Fruit fly (Drosophila melanogaster) whole organism, embryonic: ENCODE measurements around the gene CG7079.

Experiments used
- Atf3 ChIP-seq: fragments of 200-800 bp; sonication (Bioruptor generic); optimal IDR thresholded peaks from 3 replicates; lab custom pipeline; 2016; ENCODE audit warnings: missing biosample characterization, missing genetic modification characterization
- CG10979 ChIP-seq: fragments of 200-800 bp; sonication (Bioruptor generic); optimal IDR thresholded peaks from 2 replicates; lab custom pipeline; 2018; ENCODE audit warnings: missing biosample characterization, mild to moderate bottlenecking, missing genetic modification characterization, moderate library complexity
- CG11695 ChIP-seq: fragments of 200-800 bp; sonication (Bioruptor generic); IDR thresholded peaks from 3 replicates; pipeline ENCODE4 v1.3.6; 2022; ENCODE audit warnings: missing biosample characterization, missing genetic modification characterization
- CG12299 ChIP-seq: fragments of 200-800 bp; sonication (Bioruptor generic); optimal IDR thresholded peaks from 2 replicates; lab custom pipeline; 2018; ENCODE audit warnings: missing biosample characterization, mild to moderate bottlenecking, missing genetic modification characterization
- CG13775 ChIP-seq: fragments of 200-800 bp; sonication (Bioruptor generic); optimal IDR thresholded peaks from 3 replicates; lab custom pipeline; 2017; ENCODE audit warnings: missing biosample characterization, mild to moderate bottlenecking, missing genetic modification characterization
- CG13894 ChIP-seq: fragments of 200-800 bp; sonication (Bioruptor generic); optimal IDR thresholded peaks from 3 replicates; lab custom pipeline; 2018; ENCODE audit warnings: missing biosample characterization, mild to moderate bottlenecking, missing genetic modification characterization, moderate library complexity
- CG1529 ChIP-seq: fragments of 200-800 bp; sonication (Bioruptor generic); optimal IDR thresholded peaks from 3 replicates; lab custom pipeline; 2018; ENCODE audit warnings: missing biosample characterization, missing genetic modification characterization
- CG15514 ChIP-seq: fragments of 200-800 bp; sonication (Bioruptor generic); optimal IDR thresholded peaks from 3 replicates; lab custom pipeline; 2017; ENCODE audit warnings: missing biosample characterization, missing genetic modification characterization, mild to moderate bottlenecking, moderate library complexity, missing genetic modification reagents
- CG1602 ChIP-seq: fragments of 200-800 bp; sonication (Bioruptor generic); optimal IDR thresholded peaks from 3 replicates; lab custom pipeline; 2016; ENCODE audit warnings: missing biosample characterization, missing genetic modification characterization
- CG17328 ChIP-seq: fragments of 200-800 bp; sonication (Bioruptor generic); IDR thresholded peaks from 2 replicates; pipeline ENCODE4 v1.3.6; 2022; ENCODE audit warnings: missing biosample characterization, missing genetic modification characterization
- CG17802 ChIP-seq: fragments of 200-800 bp; sonication (Bioruptor generic); optimal IDR thresholded peaks from 2 replicates; lab custom pipeline; 2018; ENCODE audit warnings: missing biosample characterization, mild to moderate bottlenecking, missing genetic modification characterization, moderate library complexity
- CG17912 ChIP-seq: fragments of 200-800 bp; sonication (Bioruptor generic); optimal IDR thresholded peaks from 2 replicates; lab custom pipeline; 2018; ENCODE audit warnings: missing biosample characterization, mild to moderate bottlenecking, missing genetic modification characterization
- CG1792 ChIP-seq: fragments of 200-800 bp; sonication (Bioruptor generic); optimal IDR thresholded peaks from 2 replicates; lab custom pipeline; 2016; ENCODE audit warnings: missing biosample characterization, missing genetic modification characterization
- CG32532 ChIP-seq: fragments of 200-800 bp; sonication (Bioruptor generic); IDR thresholded peaks from 2 replicates; pipeline ENCODE4 v1.3.6; 2022; ENCODE audit warnings: missing biosample characterization, missing genetic modification characterization
- CG4820 ChIP-seq: fragments of 200-800 bp; sonication (Bioruptor generic); optimal IDR thresholded peaks from 3 replicates; lab custom pipeline; 2016; ENCODE audit warnings: missing biosample characterization, missing genetic modification characterization
- CG5953 ChIP-seq: fragments of 200-800 bp; sonication (Bioruptor generic); IDR thresholded peaks from 2 replicates; pipeline ENCODE4 v1.3.6; 2022; ENCODE audit warnings: missing biosample characterization, missing genetic modification characterization
- CG6683 ChIP-seq: fragments of 200-800 bp; sonication (Bioruptor generic); optimal IDR thresholded peaks from 2 replicates; lab custom pipeline; 2017; ENCODE audit warnings: missing biosample characterization, mild to moderate bottlenecking, missing genetic modification characterization, missing genetic modification reagents
- Dfd ChIP-seq, 2 experiments: fragments of >200 bp; optimal IDR thresholded peaks; 2 replicates each; lab custom pipeline; 2017; ENCODE audit warnings: missing biosample characterization in 2 of 2, missing genetic modification characterization in 2 of 2
- Eip74EF ChIP-seq, 2 experiments: fragments of 200-800 bp in 1 of 2; fragments of >200 bp in 1 of 2; sonication (Bioruptor generic) in 1 of 2; optimal IDR thresholded peaks; 2 replicates each; lab custom pipeline; 2017 to 2019; ENCODE audit warnings: missing biosample characterization in 2 of 2, missing genetic modification characterization in 2 of 2, mild to moderate bottlenecking in 1 of 2, moderate library complexity in 1 of 2
- Ets97D ChIP-seq: fragments of 200-800 bp; sonication (Bioruptor generic); optimal IDR thresholded peaks from 3 replicates; lab custom pipeline; 2016; ENCODE audit warnings: missing biosample characterization, missing genetic modification characterization
- Fer3 ChIP-seq: fragments of 200-800 bp; sonication (Bioruptor generic); optimal IDR thresholded peaks from 2 replicates; lab custom pipeline; 2018; ENCODE audit warnings: missing biosample characterization, mild to moderate bottlenecking, missing genetic modification characterization, moderate library complexity
- H2.0 ChIP-seq: fragments of 200-800 bp; sonication (Bioruptor generic); IDR thresholded peaks from 2 replicates; pipeline ENCODE4 v1.3.6; 2022; ENCODE audit warnings: missing biosample characterization, missing genetic modification characterization
- Hey ChIP-seq: fragments of 200-800 bp; sonication (Bioruptor generic); optimal IDR thresholded peaks from 3 replicates; lab custom pipeline; 2018; ENCODE audit warnings: missing biosample characterization, mild to moderate bottlenecking, missing genetic modification characterization
- Hr78 ChIP-seq, 2 experiments: fragments of 200-800 bp in 1 of 2; fragments of >200 bp in 1 of 2; sonication (Bioruptor generic) in 1 of 2; optimal IDR thresholded peaks; 2 replicates each; lab custom pipeline; 2017 to 2019; ENCODE audit warnings: missing biosample characterization in 2 of 2, missing genetic modification characterization in 2 of 2, mild to moderate bottlenecking in 1 of 2, moderate library complexity in 1 of 2
- Med ChIP-seq: fragments of 200-800 bp; sonication (Bioruptor generic); peaks from one replicate; lab custom pipeline; 2016; ENCODE audit warnings: missing biosample characterization, missing genetic modification characterization, mild to moderate bottlenecking, inconsistent platforms, moderate library complexity
- Neu2 ChIP-seq: fragments of 200-800 bp; sonication (Bioruptor generic); optimal IDR thresholded peaks from 3 replicates; lab custom pipeline; 2016; ENCODE audit warnings: missing biosample characterization, missing genetic modification characterization, borderline replicate concordance
- Taf1 ChIP-seq: fragments of 200-800 bp; sonication (Bioruptor generic); IDR thresholded peaks from 2 replicates; pipeline ENCODE4 v1.3.6; 2022; ENCODE audit warnings: missing biosample characterization, missing genetic modification characterization
- ap ChIP-seq: fragments of 200-800 bp; sonication (Bioruptor generic); IDR thresholded peaks from 2 replicates; pipeline ENCODE4 v1.3.6; 2022; ENCODE audit warnings: missing biosample characterization, missing genetic modification characterization
- bowl ChIP-seq: fragments of 200-800 bp; sonication (Bioruptor generic); IDR thresholded peaks from 2 replicates; pipeline ENCODE4 v1.3.6; 2022; ENCODE audit warnings: missing biosample characterization, missing genetic modification characterization
- bsh ChIP-seq, 2 experiments: fragments of 200-800 bp; sonication (Bioruptor generic); optimal IDR thresholded peaks; 2 replicates each; lab custom pipeline; 2017 to 2018; ENCODE audit warnings: mild to moderate bottlenecking in 2 of 2, missing biosample characterization in 2 of 2, missing genetic modification characterization in 2 of 2, moderate library complexity in 1 of 2
- btn ChIP-seq: fragments of 200-800 bp; sonication (Bioruptor generic); optimal IDR thresholded peaks from 2 replicates; lab custom pipeline; 2016; ENCODE audit warnings: missing biosample characterization, missing genetic modification characterization
- crp ChIP-seq, 2 experiments: fragments of 200-800 bp; sonication (Bioruptor generic); optimal IDR thresholded peaks; 2 replicates in 1 of 2; 3 replicates in 1 of 2; lab custom pipeline; 2017; ENCODE audit warnings: missing biosample characterization in 2 of 2, missing genetic modification characterization in 2 of 2, mild to moderate bottlenecking in 1 of 2, moderate library complexity in 1 of 2
- exex ChIP-seq: fragments of 200-800 bp; sonication (Bioruptor generic); optimal IDR thresholded peaks from 4 replicates; lab custom pipeline; 2018; ENCODE audit warnings: missing biosample characterization, mild to moderate bottlenecking, missing genetic modification characterization, moderate library complexity
- fd102C ChIP-seq: fragments of 200-800 bp; sonication (Bioruptor generic); optimal IDR thresholded peaks from 2 replicates; lab custom pipeline; 2018; ENCODE audit warnings: missing biosample characterization, mild to moderate bottlenecking, missing genetic modification characterization, moderate library complexity
- gsb-n ChIP-seq: fragments of 200-800 bp; sonication (Bioruptor generic); optimal IDR thresholded peaks from 3 replicates; lab custom pipeline; 2018; ENCODE audit warnings: missing biosample characterization, mild to moderate bottlenecking, missing genetic modification characterization
- insv ChIP-seq, 2 experiments: fragments of 200-800 bp; sonication (Bioruptor generic); optimal IDR thresholded peaks; 3 replicates each; lab custom pipeline; 2016 to 2018; ENCODE audit warnings: missing biosample characterization in 2 of 2, missing genetic modification characterization in 2 of 2
- jing ChIP-seq: fragments of 200-800 bp; sonication (Bioruptor generic); optimal IDR thresholded peaks from 2 replicates; lab custom pipeline; 2018; ENCODE audit warnings: missing biosample characterization, mild to moderate bottlenecking, missing genetic modification characterization
- jumu ChIP-seq: fragments of 200-800 bp; sonication (Bioruptor generic); optimal IDR thresholded peaks from 3 replicates; lab custom pipeline; 2016; ENCODE audit warnings: missing biosample characterization, missing genetic modification characterization
- klu ChIP-seq: fragments of 200-800 bp; sonication (Bioruptor generic); IDR thresholded peaks from 2 replicates; pipeline ENCODE4 v1.3.6; 2022; ENCODE audit warnings: missing biosample characterization, missing genetic modification characterization
- luna ChIP-seq: fragments of 200-800 bp; sonication (Bioruptor generic); optimal IDR thresholded peaks from 2 replicates; lab custom pipeline; 2016; ENCODE audit warnings: missing biosample characterization, missing genetic modification characterization
- pb ChIP-seq: fragments of 200-800 bp; sonication (Bioruptor generic); optimal IDR thresholded peaks from 3 replicates; lab custom pipeline; 2016; ENCODE audit warnings: missing biosample characterization, missing genetic modification characterization
- prd ChIP-seq, 3 experiments: fragments of >200 bp in 2 of 3; fragments of 200-800 bp in 1 of 3; sonication (Bioruptor generic) in 1 of 3; optimal IDR thresholded peaks in 2 of 3; IDR thresholded peaks in 1 of 3; 2 replicates in 2 of 3; 3 replicates in 1 of 3; pipeline versions ENCODE4 v1.3.6 to Lab custom; 2017 to 2022; ENCODE audit warnings: missing biosample characterization in 1 of 3, missing genetic modification characterization in 1 of 3
- salm ChIP-seq: fragments of 200-800 bp; sonication (Bioruptor generic); optimal IDR thresholded peaks from 2 replicates; lab custom pipeline; 2018; ENCODE audit warnings: missing biosample characterization, mild to moderate bottlenecking, missing genetic modification characterization
- slou ChIP-seq: fragments of 200-800 bp; sonication (Bioruptor generic); optimal IDR thresholded peaks from 3 replicates; lab custom pipeline; 2016; ENCODE audit warnings: missing biosample characterization, missing genetic modification characterization
- so ChIP-seq: fragments of 200-800 bp; sonication (Bioruptor generic); IDR thresholded peaks from 3 replicates; pipeline ENCODE4 v1.3.6; 2022; ENCODE audit warnings: missing biosample characterization, missing genetic modification characterization
- ssp ChIP-seq: fragments of 200-800 bp; sonication (Bioruptor generic); IDR thresholded peaks from 2 replicates; pipeline ENCODE4 v1.3.6; 2022; ENCODE audit warnings: missing biosample characterization, missing genetic modification characterization
- trem ChIP-seq: fragments of 200-800 bp; optimal IDR thresholded peaks from 3 replicates; lab custom pipeline; 2019; ENCODE audit warnings: missing biosample characterization, mild to moderate bottlenecking, missing genetic modification characterization, moderate library complexity
- twi ChIP-seq: fragments of 200-800 bp; optimal IDR thresholded peaks from 2 replicates; lab custom pipeline; 2019; ENCODE audit warnings: missing biosample characterization, mild to moderate bottlenecking, missing genetic modification characterization, moderate library complexity
- tx ChIP-seq: fragments of 200-800 bp; sonication (Bioruptor generic); optimal IDR thresholded peaks from 2 replicates; lab custom pipeline; 2016; ENCODE audit warnings: missing biosample characterization, missing genetic modification characterization

Gene CG7079

dm6 chr3R:21017464-21018080, 31.1 kb downstream of the CG7079 start, which contains the start of gene Rlip (continued):
- TF ChIP-seq CG5953 (GFP tag; lab: Robert Waterston, UW): no peak
- peak; percentile 37 for TF ChIP-seq Fer3
- TF ChIP-seq prd (optimal IDR thresholded peaks at IDR 0.05; lab: Kevin White, UChicago): no peak
- TF ChIP-seq prd (GFP tag; IDR thresholded peaks at IDR 0.05; lab: Robert Waterston, UW): peak; percentile 37; the same call in 1 of the 3 replicates
- peak; percentile 49 for TF ChIP-seq CG1792 (GFP tag; lab: Kevin White, UChicago)
- TF ChIP-seq klu (GFP tag; lab: Robert Waterston, UW): peak; percentile 29; the same call in 1 of the 2 replicates
- TF ChIP-seq trem (tag; lab: Kevin White, UChicago): peak; percentile 57
- TF ChIP-seq gsb-n (tag; lab: Kevin White, UChicago): no peak
- peak; percentile 50 for TF ChIP-seq slou (GFP tag; lab: Kevin White, UChicago)
- peak; percentile 21 for TF ChIP-seq Atf3
- TF ChIP-seq CG13775: no peak
- no peak for TF ChIP-seq Hey (tag; lab: Kevin White, UChicago)
- TF ChIP-seq CG12299 (tag; lab: Kevin White, UChicago): no peak
- TF ChIP-seq jing: no peak
- peak; percentile 16 for TF ChIP-seq tx (GFP tag; lab: Kevin White, UChicago)
- TF ChIP-seq Med (GFP tag; lab: Kevin White, UChicago): peak; percentile 95
- TF ChIP-seq salm: no peak
- TF ChIP-seq so (GFP tag; lab: Robert Waterston, UW): no peak
- no peak for TF ChIP-seq CG6683 (GFP tag; lab: Kevin White, UChicago)
- no peak for TF ChIP-seq CG1529 (GFP tag; lab: Kevin White, UChicago)
- peak; percentile 14 for TF ChIP-seq luna
- TF ChIP-seq CG17328 (GFP tag; lab: Robert Waterston, UW): no peak
- TF ChIP-seq CG32532 (GFP tag; lab: Robert Waterston, UW): peak; percentile 62
- TF ChIP-seq btn (GFP tag; lab: Kevin White, UChicago): peak; percentile 20
- TF ChIP-seq CG15514: peak; percentile 66
- TF ChIP-seq ssp (GFP tag; lab: Robert Waterston, UW): peak; percentile 60
- no peak for TF ChIP-seq Hr78 (GFP tag; optimal IDR thresholded peaks at IDR 0.05; lab: Kevin White, UChicago)
- peak; percentile 71 for TF ChIP-seq Ets97D (GFP tag; lab: Kevin White, UChicago)
- no peak for TF ChIP-seq Taf1
- TF ChIP-seq CG11695 (GFP tag; lab: Robert Waterston, UW): no peak
- peak; percentile 18 for TF ChIP-seq exex (tag; lab: Kevin White, UChicago)
- TF ChIP-seq crp (GFP tag; optimal IDR thresholded peaks at IDR 0.05; lab: Kevin White, UChicago): peak in 1 of 2 experiments; percentile 53
- no peak for TF ChIP-seq Eip74EF (GFP tag; optimal IDR thresholded peaks at IDR 0.05; lab: Kevin White, UChicago)
- TF ChIP-seq CG17912 (GFP tag; lab: Kevin White, UChicago): no peak
- TF ChIP-seq H2.0 (GFP tag; lab: Robert Waterston, UW): no peak
- TF ChIP-seq fd102C (GFP tag; lab: Kevin White, UChicago): no peak
- TF ChIP-seq Neu2 (GFP tag; lab: Kevin White, UChicago): no peak
- no peak for TF ChIP-seq bowl (GFP tag; lab: Robert Waterston, UW)
- peak; percentile 47 for TF ChIP-seq CG4820 (GFP tag; lab: Kevin White, UChicago)
- TF ChIP-seq CG13894 (tag; lab: Kevin White, UChicago): peak; percentile 9
- TF ChIP-seq pb (GFP tag; lab: Kevin White, UChicago): no peak
- no peak for TF ChIP-seq ap (GFP tag; lab: Robert Waterston, UW)
- TF ChIP-seq bsh (GFP tag; optimal IDR thresholded peaks at IDR 0.05; lab: Kevin White, UChicago): no peak
- TF ChIP-seq twi (tag; lab: Kevin White, UChicago): peak; percentile 21
- no peak for TF ChIP-seq Dfd (GFP tag; optimal IDR thresholded peaks at IDR 0.05; lab: Kevin White, UChicago)
- peak; percentile 15 for TF ChIP-seq CG1602
- TF ChIP-seq CG17802 (tag; lab: Kevin White, UChicago): peak; percentile 43
- TF ChIP-seq CG10979: no peak
- TF ChIP-seq jumu: peak; percentile 52
- no peak for TF ChIP-seq insv (GFP tag; optimal IDR thresholded peaks at IDR 0.05; lab: Kevin White, UChicago)
